Fruit fly (Drosophila melanogaster) whole organism, pupa: ENCODE results near the gene Lcp65Ac.
"Not testable (repeated sequence)": the region's sequence is repeated elsewhere in the genome, so short reads cannot be mapped to it uniquely, and the experiment has no call there.

Source experiments
- CG10348 ChIP-seq: fragments of 200-800 bp; sonication (Bioruptor generic); IDR thresholded peaks from 2 replicates; pipeline ENCODE4 v1.3.6; 2022; ENCODE audit warnings: missing biosample characterization, missing genetic modification characterization
- CG12605 ChIP-seq: fragments of 200-800 bp; sonication (Bioruptor generic); IDR thresholded peaks from 2 replicates; pipeline ENCODE4 v1.3.6; 2022; ENCODE audit warnings: missing biosample characterization, missing genetic modification characterization
- CG13204 ChIP-seq: fragments of 200-800 bp; sonication (Bioruptor generic); optimal IDR thresholded peaks from 2 replicates; lab custom pipeline; 2018; ENCODE audit warnings: missing biosample characterization, mild to moderate bottlenecking, missing genetic modification characterization, moderate library complexity
- CG14655 ChIP-seq: fragments of 200-800 bp; sonication (Bioruptor generic); optimal IDR thresholded peaks from 3 replicates; lab custom pipeline; 2017; ENCODE audit warnings: mild to moderate bottlenecking, missing biosample characterization, missing genetic modification reagents, missing genetic modification characterization
- CG15710 ChIP-seq: fragments of 200-800 bp; sonication (Bioruptor generic); optimal IDR thresholded peaks from 2 replicates; lab custom pipeline; 2018; ENCODE audit warnings: missing biosample characterization, mild to moderate bottlenecking, missing genetic modification characterization, moderate library complexity
- CG17806 ChIP-seq: fragments of 200-800 bp; sonication (Bioruptor generic); optimal IDR thresholded peaks from 2 replicates; lab custom pipeline; 2018; ENCODE audit warnings: missing biosample characterization, mild to moderate bottlenecking, missing genetic modification characterization, moderate library complexity
- CG32121 ChIP-seq: fragments of 200-800 bp; sonication (Bioruptor generic); IDR thresholded peaks from 2 replicates; pipeline ENCODE4 v1.3.6; 2022; ENCODE audit warnings: missing biosample characterization, missing genetic modification characterization
- CG34367 ChIP-seq: fragments of 200-800 bp; sonication (Bioruptor generic); optimal IDR thresholded peaks from 2 replicates; lab custom pipeline; 2018; ENCODE audit warnings: missing biosample characterization, mild to moderate bottlenecking, missing genetic modification characterization
- CG4496 ChIP-seq: fragments of 200-800 bp; sonication (Bioruptor generic); IDR thresholded peaks from 3 replicates; pipeline ENCODE4 v1.3.6; 2022; ENCODE audit warnings: missing biosample characterization, missing genetic modification characterization
- CG8159 ChIP-seq: fragments of 200-800 bp; sonication (Bioruptor generic); optimal IDR thresholded peaks from 3 replicates; lab custom pipeline; 2018; ENCODE audit warnings: missing biosample characterization, mild to moderate bottlenecking, missing genetic modification characterization, moderate library complexity
- CG8301 ChIP-seq: fragments of 200-800 bp; sonication (Bioruptor generic); optimal IDR thresholded peaks from 2 replicates; lab custom pipeline; 2018; ENCODE audit warnings: missing biosample characterization, mild to moderate bottlenecking, missing genetic modification characterization
- CG9948 ChIP-seq: fragments of 200-800 bp; sonication (Bioruptor generic); optimal IDR thresholded peaks from 2 replicates; lab custom pipeline; 2018; ENCODE audit warnings: missing biosample characterization, mild to moderate bottlenecking, missing genetic modification characterization, moderate library complexity
- D1 ChIP-seq: fragments of 200-800 bp; sonication (Bioruptor generic); optimal IDR thresholded peaks from 2 replicates; lab custom pipeline; 2018; ENCODE audit warnings: missing biosample characterization, mild to moderate bottlenecking, missing genetic modification characterization, moderate library complexity
- EcR ChIP-seq: fragments of 200-800 bp; sonication (Bioruptor generic); optimal IDR thresholded peaks from 3 replicates; lab custom pipeline; 2019; ENCODE audit warnings: missing biosample characterization, missing genetic modification characterization, mild to moderate bottlenecking, moderate library complexity, missing genetic modification reagents
- Ets98B ChIP-seq: fragments of 200-800 bp; sonication (Bioruptor generic); IDR thresholded peaks from 2 replicates; pipeline ENCODE4 v1.3.6; 2022; ENCODE audit warnings: missing biosample characterization, missing genetic modification characterization
- Pif1A ChIP-seq: fragments of 200-800 bp; sonication (Bioruptor generic); optimal IDR thresholded peaks from 3 replicates; lab custom pipeline; 2016; ENCODE audit warnings: missing biosample characterization, missing genetic modification characterization
- Pif1B ChIP-seq: fragments of 200-800 bp; sonication (Bioruptor generic); optimal IDR thresholded peaks from 3 replicates; lab custom pipeline; 2016; ENCODE audit warnings: missing biosample characterization, missing genetic modification characterization
- Snoo ChIP-seq: fragments of 200-800 bp; sonication (Bioruptor generic); optimal IDR thresholded peaks from 3 replicates; lab custom pipeline; 2017; ENCODE audit warnings: missing biosample characterization, mild to moderate bottlenecking, missing genetic modification characterization, inconsistent platforms
- fd96Ca ChIP-seq: fragments of 200-800 bp; sonication (Bioruptor generic); IDR thresholded peaks from 3 replicates; pipeline ENCODE4 v1.3.6; 2022; ENCODE audit warnings: missing biosample characterization, missing genetic modification characterization
- gl ChIP-seq: fragments of 200-800 bp; sonication (Bioruptor generic); optimal IDR thresholded peaks from 2 replicates; lab custom pipeline; 2018; ENCODE audit warnings: missing biosample characterization, mild to moderate bottlenecking, missing genetic modification characterization
- rn ChIP-seq: fragments of 200-800 bp; sonication (Bioruptor generic); IDR thresholded peaks from 2 replicates; pipeline ENCODE4 v1.3.6; 2022; ENCODE audit warnings: missing biosample characterization, missing genetic modification characterization

Lcp65Ac gene

DNA sequence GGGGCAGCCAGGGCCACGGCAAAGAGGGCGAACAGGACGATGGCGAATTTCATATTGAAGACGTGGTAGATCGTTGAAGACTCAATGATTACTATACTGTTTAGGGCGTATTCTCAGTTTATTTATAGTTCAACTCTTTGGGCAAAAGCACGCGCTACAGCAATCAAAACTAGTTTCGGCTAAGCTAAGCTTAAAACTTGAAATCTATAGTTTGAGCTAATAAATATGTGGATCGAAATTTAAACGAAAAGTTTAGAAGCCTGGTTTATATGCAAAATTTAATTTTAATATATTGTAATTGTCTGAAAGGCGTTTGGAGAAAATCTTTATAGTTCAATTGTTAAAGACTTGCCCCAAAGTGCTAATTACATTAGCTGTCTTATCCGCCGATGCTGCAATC, 3.3 kb downstream of the Lcp65Ac start, which contains the start of gene Cpr65Ax1:
TSS of gene Cpr65Ax1 (minus strand) at position 101 of the 400 bp plus-strand sequence.
- TF ChIP-seq CG32121; CG17806 (tag; lab: Kevin White, UChicago); CG9948 (tag; lab: Kevin White, UChicago): not testable (repeated sequence)

DNA sequence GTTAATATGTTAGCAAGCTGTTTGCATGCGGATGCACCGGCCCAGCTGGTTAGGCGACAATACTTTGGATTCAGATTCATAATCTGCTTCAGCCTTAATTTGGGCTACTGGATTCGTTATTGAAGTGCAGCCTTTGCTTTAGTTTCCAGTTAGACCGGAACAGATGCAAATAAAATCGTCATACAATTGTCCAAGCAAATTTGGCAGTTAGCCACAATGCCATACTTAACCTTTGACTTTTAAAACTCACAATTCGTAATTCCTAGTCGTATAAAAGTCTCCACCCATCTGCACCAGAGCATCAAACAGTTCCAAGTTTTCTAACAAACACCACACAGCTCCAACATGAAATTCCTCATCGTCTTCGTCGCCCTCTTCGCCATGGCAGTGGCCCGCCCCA, 4.6 kb downstream of the Lcp65Ac start, which contains the start of gene Lcp65Ab1:
TSS of gene Lcp65Ab1 (plus strand) at position 301 of the 400 bp plus-strand sequence.
- TF ChIP-seq CG9948, gl, CG8301 (tag; lab: Kevin White, UChicago): not testable (repeated sequence)

DNA sequence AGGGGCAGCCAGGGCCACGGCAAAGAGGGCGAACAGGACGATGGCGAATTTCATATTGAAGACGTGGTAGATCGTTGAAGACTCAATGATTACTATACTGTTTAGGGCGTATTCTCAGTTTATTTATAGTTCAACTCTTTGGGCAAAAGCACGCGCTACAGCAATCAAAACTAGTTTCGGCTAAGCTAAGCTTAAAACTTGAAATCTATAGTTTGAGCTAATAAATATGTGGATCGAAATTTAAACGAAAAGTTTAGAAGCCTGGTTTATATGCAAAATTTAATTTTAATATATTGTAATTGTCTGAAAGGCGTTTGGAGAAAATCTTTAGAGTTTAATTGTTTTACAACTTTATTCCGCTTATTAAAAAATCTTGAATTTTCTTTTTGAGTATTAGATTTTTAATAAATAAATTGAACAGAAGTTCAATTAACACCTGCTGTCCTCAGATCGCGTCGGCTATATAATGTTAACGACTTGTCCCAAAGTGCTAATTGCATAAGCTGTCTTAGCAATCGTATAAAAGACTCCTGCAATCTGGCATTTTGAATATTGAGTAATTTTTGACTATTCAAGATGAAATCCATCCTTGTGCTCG, 6.2 kb downstream of the Lcp65Ac start, which contains the start of the genes Cpr65Ax2 and Lcp65Aa:
TSS of gene Cpr65Ax2 (minus strand) at position 101 of the 598 bp plus-strand sequence.
TSS of gene Lcp65Aa (plus strand) at position 548 of the 598 bp plus-strand sequence.
- TF ChIP-seq Ets98B (GFP tag; lab: Robert Waterston, UW); CG34367 (tag; lab: Kevin White, UChicago); Snoo: not testable (repeated sequence)

DNA sequence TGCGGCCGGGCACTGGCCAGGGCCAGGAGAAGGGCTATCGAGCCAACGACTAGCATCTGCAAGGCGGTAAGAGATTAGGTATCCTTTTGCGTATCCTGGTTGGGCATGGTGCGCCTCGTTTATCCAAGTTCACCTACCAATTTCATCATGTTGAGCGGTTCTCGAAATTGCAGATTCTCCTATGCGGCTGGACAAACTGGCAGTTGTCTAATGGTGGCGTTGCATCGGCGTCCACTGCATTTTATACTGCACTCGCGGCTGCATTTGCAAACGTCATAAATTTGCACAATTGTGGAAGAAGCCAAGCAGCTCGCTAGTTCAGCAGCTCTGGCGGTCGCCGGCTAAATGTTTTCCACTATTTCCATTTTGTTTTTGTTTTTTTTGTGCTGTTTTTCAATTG, 7.9 kb downstream of the Lcp65Ac start, which contains the start of gene Acp65Aa:
TSS of gene Acp65Aa (minus strand) at position 215 of the 400 bp plus-strand sequence.
- TF ChIP-seq CG9948 (tag; lab: Kevin White, UChicago) (no peak), fd96Ca (GFP tag; lab: Robert Waterston, UW) (no peak), gl (tag; lab: Kevin White, UChicago) (no peak), CG8301 (tag; lab: Kevin White, UChicago) (no peak), CG10348 (GFP tag; lab: Robert Waterston, UW) (no peak), CG15710 (tag; lab: Kevin White, UChicago) (no peak), Pif1A (no peak), Snoo (no peak), CG12605 (GFP tag; lab: Robert Waterston, UW) (no peak), CG4496 (GFP tag; lab: Robert Waterston, UW) (no peak), EcR (GFP tag; lab: Kevin White, UChicago) (no peak), Pif1B (GFP tag; lab: Kevin White, UChicago) (no peak), CG17806 (tag; lab: Kevin White, UChicago) (no peak), D1 (tag; lab: Kevin White, UChicago) (no peak), CG8159 (tag; lab: Kevin White, UChicago) (no peak), rn (GFP tag; lab: Robert Waterston, UW) (no peak), CG34367 (tag; lab: Kevin White, UChicago) (no peak)

DNA sequence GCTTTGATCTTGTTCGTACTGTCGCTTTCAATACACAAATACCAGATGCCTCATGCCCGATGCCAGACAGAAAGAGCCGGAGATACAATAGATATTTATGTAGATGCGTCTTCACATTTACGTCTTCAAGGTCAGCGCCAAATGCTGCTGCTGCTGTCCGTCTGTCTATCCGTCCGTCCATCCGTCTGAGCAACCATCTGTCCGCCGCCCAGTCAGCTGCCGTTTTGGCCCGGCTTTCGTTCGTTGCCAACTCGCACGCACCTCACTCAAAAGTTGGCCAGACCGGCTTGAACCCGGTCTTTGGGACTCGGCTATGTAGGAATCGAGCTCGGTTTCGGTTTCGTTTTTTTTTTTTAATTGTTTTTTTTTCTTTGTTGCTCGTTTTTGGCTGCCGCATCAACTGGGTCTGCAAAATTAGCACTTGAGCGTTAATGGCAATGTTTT, 10.4 kb downstream of the Lcp65Ac start:
- TF ChIP-seq Pif1B (GFP tag; lab: Kevin White, UChicago) = peak; percentile 71
- no peak for TF ChIP-seq rn (GFP tag; lab: Robert Waterston, UW)
- TF ChIP-seq CG9948 (tag; lab: Kevin White, UChicago) = no peak
- TF ChIP-seq CG4496 (GFP tag; lab: Robert Waterston, UW) = peak; percentile 77
- peak; percentile 73 for TF ChIP-seq EcR (GFP tag; lab: Kevin White, UChicago)
- peak; percentile 42 for TF ChIP-seq CG8159 (tag; lab: Kevin White, UChicago)
- TF ChIP-seq gl (tag; lab: Kevin White, UChicago) = peak; percentile 68
- peak; percentile 37; the same call in 1 of the 2 replicates for TF ChIP-seq CG32121
- 0 out of 3 replicates have a peak, but pooled peaks have one; percentile 42 for TF ChIP-seq fd96Ca (GFP tag; lab: Robert Waterston, UW)
- peak; percentile 61; the same call in 1 of the 2 replicates for TF ChIP-seq Ets98B (GFP tag; lab: Robert Waterston, UW)
- TF ChIP-seq CG13204 (GFP tag; lab: Kevin White, UChicago) = peak; percentile 89
- peak; percentile 43 for TF ChIP-seq Snoo
- TF ChIP-seq CG14655 (GFP tag; lab: Kevin White, UChicago) = no peak
- TF ChIP-seq CG10348 (GFP tag; lab: Robert Waterston, UW) = no peak
- peak; percentile 81 for TF ChIP-seq Pif1A
- TF ChIP-seq CG12605 (GFP tag; lab: Robert Waterston, UW) = peak; percentile 91
- TF ChIP-seq CG15710 (tag; lab: Kevin White, UChicago) = peak; percentile 65
- TF ChIP-seq CG34367 (tag; lab: Kevin White, UChicago) = peak; percentile 59
- no peak for TF ChIP-seq CG8301 (tag; lab: Kevin White, UChicago)
- peak; percentile 35 for TF ChIP-seq CG17806 (tag; lab: Kevin White, UChicago)

DNA sequence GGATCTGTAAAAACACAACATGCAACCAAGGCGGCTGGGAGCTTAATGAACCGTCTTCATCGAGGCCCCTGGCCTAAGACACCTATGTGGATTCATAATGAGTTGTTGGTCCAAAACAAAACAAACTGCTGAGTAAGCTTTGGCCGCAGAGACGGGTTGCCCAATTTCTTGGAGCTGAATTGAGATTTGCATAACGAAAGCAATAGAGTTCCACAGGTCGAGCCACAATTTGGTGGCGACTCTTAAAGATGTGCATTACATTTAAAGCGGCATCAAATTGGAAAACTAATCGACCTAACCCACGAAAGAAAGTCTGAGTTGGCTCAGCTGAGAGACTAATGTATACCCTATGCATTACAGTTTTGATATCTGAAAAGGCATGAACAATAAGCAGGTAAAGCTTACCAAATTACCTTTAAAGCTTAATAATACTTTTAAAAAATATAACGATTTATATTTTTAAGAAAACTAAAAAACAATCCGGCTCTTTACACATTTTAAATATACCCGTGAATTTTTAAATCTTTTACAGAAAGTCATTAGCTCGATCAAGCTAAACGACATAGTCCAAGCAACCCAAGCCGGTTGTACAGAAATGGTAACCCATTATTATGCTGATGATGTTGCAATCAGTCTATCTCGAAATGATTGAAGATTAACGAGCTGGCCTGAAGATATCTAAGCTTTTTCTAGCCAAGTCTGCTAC, 12.9 kb downstream of the Lcp65Ac start, which contains the start of gene CG13297:
TSS of gene CG13297 (minus strand) at position 51 of the 706 bp plus-strand sequence.
- no peak; the same call in 1 of the 2 replicates for TF ChIP-seq CG32121
- TF ChIP-seq D1 (tag; lab: Kevin White, UChicago) = no peak
- no peak for TF ChIP-seq fd96Ca (GFP tag; lab: Robert Waterston, UW)
- no peak for TF ChIP-seq Pif1A
- TF ChIP-seq CG17806 (tag; lab: Kevin White, UChicago) = no peak
- TF ChIP-seq Pif1B (GFP tag; lab: Kevin White, UChicago) = no peak
- TF ChIP-seq CG34367 (tag; lab: Kevin White, UChicago) = no peak
- TF ChIP-seq CG8159 (tag; lab: Kevin White, UChicago) = no peak
- no peak for TF ChIP-seq CG9948 (tag; lab: Kevin White, UChicago)
- no peak for TF ChIP-seq rn (GFP tag; lab: Robert Waterston, UW)
